Fruit fly (Drosophila melanogaster) whole organism, prepupa: ENCODE measurements around the gene mRpL10.

Experiments
- Blimp-1 ChIP-seq: fragments of 200-800 bp; sonication (Bioruptor generic); optimal IDR thresholded peaks from 3 replicates; lab custom pipeline; 2017; ENCODE audit warnings: missing biosample characterization, missing genetic modification characterization, mild to moderate bottlenecking, moderate library complexity, missing genetic modification reagents
- CG3032 ChIP-seq: fragments of 200-800 bp; optimal IDR thresholded peaks from 2 replicates; lab custom pipeline; 2019; ENCODE audit warnings: missing biosample characterization, mild to moderate bottlenecking, missing genetic modification characterization, moderate library complexity
- CG6854 ChIP-seq: fragments of 200-800 bp; sonication (Bioruptor generic); optimal IDR thresholded peaks from 2 replicates; lab custom pipeline; 2017; ENCODE audit warnings: missing biosample characterization, mild to moderate bottlenecking, missing genetic modification characterization
- CG8319 ChIP-seq: fragments of 200-800 bp; sonication (Bioruptor generic); optimal IDR thresholded peaks from 3 replicates; lab custom pipeline; 2016; ENCODE audit warnings: missing biosample characterization, missing genetic modification characterization
- Eip75B ChIP-seq: fragments of 200-800 bp; sonication (Bioruptor generic); optimal IDR thresholded peaks from 3 replicates; lab custom pipeline; 2016; ENCODE audit warnings: missing biosample characterization, missing genetic modification characterization
- Lpt ChIP-seq: fragments of 200-800 bp; sonication (Bioruptor generic); optimal IDR thresholded peaks from 3 replicates; lab custom pipeline; 2016; ENCODE audit warnings: missing biosample characterization, missing genetic modification characterization
- eg ChIP-seq: fragments of 200-800 bp; sonication (Bioruptor generic); IDR thresholded peaks from 3 replicates; pipeline ENCODE4 v1.3.6; 2022; ENCODE audit warnings: missing biosample characterization, missing genetic modification characterization
- svp ChIP-seq: fragments of 200-800 bp; sonication (Bioruptor generic); peaks from one replicate; lab custom pipeline; 2016; ENCODE audit warnings: missing biosample characterization, missing genetic modification characterization

DNA sequence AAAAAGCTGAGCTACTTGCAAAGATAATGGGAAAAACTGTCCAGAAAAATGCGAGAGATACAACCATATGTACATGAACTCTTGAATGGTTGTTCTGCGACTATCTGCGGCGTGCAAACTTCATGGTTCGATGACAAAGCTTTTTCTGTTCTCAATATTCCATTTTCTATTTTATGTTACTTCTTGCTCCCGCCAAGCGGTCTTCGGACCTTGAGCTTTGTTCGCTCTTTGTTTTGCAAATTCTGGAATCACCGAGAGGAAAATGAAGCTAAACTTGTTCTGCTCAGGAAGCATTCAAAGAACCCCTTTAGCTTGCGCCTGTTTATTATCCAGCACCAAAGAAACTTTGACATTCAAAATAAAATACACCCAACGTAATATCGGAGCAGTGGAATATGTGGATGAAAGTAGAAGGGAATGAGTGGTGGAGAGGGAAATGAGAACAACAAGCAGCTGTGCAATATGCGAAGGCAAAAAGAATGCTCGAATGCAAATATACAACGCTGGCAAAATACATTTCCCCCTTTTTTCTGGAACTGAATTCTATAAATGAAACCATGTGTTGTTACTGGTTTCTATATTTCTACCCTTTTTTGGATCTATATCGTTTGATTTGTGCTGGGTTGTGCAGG is 35.2 kb upstream of the mRpL10 start:
- no peak for TF ChIP-seq eg (GFP tag; lab: Robert Waterston, UW)
- no peak for TF ChIP-seq CG6854 (GFP tag; lab: Kevin White, UChicago)
- no peak for TF ChIP-seq Blimp-1
- TF ChIP-seq Lpt: no peak
- no peak for TF ChIP-seq Eip75B
- no peak for TF ChIP-seq CG8319 (GFP tag; lab: Kevin White, UChicago)
- no peak for TF ChIP-seq CG3032 (tag; lab: Kevin White, UChicago)
- TF ChIP-seq svp: no peak
